Fruit fly (Drosophila melanogaster) whole organism, wandering third instar larva: ENCODE results near the gene CG3961.

Source experiments
- Abd-B ChIP-seq: fragments of >200 bp; optimal IDR thresholded peaks from 2 replicates; lab custom pipeline; 2017; ENCODE audit warnings: missing biosample characterization, missing genetic modification characterization
- CG32264 ChIP-seq: fragments of 200-800 bp; sonication (Bioruptor generic); optimal IDR thresholded peaks from 2 replicates; lab custom pipeline; 2016; ENCODE audit warnings: missing biosample characterization, missing genetic modification characterization
- CG9705 ChIP-seq: fragments of 200-800 bp; sonication (Bioruptor generic); optimal IDR thresholded peaks from 2 replicates; lab custom pipeline; 2018; ENCODE audit warnings: missing biosample characterization, mild to moderate bottlenecking, missing genetic modification characterization
- CrebA ChIP-seq: fragments of 200-800 bp; sonication (Bioruptor generic); optimal IDR thresholded peaks from 2 replicates; lab custom pipeline; 2016; ENCODE audit warnings: missing biosample characterization, mild to moderate bottlenecking, missing genetic modification characterization, borderline replicate concordance
- Dfd ChIP-seq: fragments of >200 bp; optimal IDR thresholded peaks from 2 replicates; lab custom pipeline; 2017; ENCODE audit warnings: missing biosample characterization, missing genetic modification characterization
- Dif ChIP-seq: fragments of 200-275, 200-300 bp; sonication (Bioruptor generic); optimal IDR thresholded peaks from 2 replicates; lab custom pipeline; 2018; ENCODE audit warnings: missing biosample characterization, missing genetic modification characterization; ENCODE audit not compliant: partially characterized antibody
- GATAd ChIP-seq: sonication (Bioruptor generic); optimal IDR thresholded peaks from 2 replicates; lab custom pipeline; 2016; ENCODE audit warnings: missing biosample characterization, missing genetic modification characterization
- HLH106 ChIP-seq: fragments of 200-800 bp; optimal IDR thresholded peaks from 3 replicates; lab custom pipeline; 2019; ENCODE audit warnings: missing biosample characterization, mild to moderate bottlenecking, missing genetic modification characterization, moderate library complexity
- Hnf4 ChIP-seq: fragments of 200-800 bp; sonication (Bioruptor generic); optimal IDR thresholded peaks from 2 replicates; lab custom pipeline; 2016; ENCODE audit warnings: missing biosample characterization, mild to moderate bottlenecking, missing genetic modification characterization
- Hr78 ChIP-seq: fragments of >200 bp; optimal IDR thresholded peaks from 2 replicates; lab custom pipeline; 2017; ENCODE audit warnings: missing biosample characterization, missing genetic modification characterization
- Hr83 ChIP-seq: fragments of 200-300 bp; sonication (Bioruptor generic); optimal IDR thresholded peaks from 2 replicates; lab custom pipeline; 2016; ENCODE audit warnings: missing biosample characterization, mild to moderate bottlenecking, missing genetic modification characterization, moderate library complexity; ENCODE audit not compliant: poor library complexity, severe bottlenecking
- Jra ChIP-seq: sonication (Bioruptor generic); optimal IDR thresholded peaks from 2 replicates; lab custom pipeline; 2016; ENCODE audit warnings: missing biosample characterization, missing genetic modification characterization
- Mio ChIP-seq: sonication (Bioruptor generic); optimal IDR thresholded peaks from 2 replicates; lab custom pipeline; 2016; ENCODE audit warnings: missing biosample characterization, missing genetic modification characterization
- Myc ChIP-seq: fragments of >200 bp; optimal IDR thresholded peaks from 2 replicates; lab custom pipeline; 2017
- N ChIP-seq: fragments of >200 bp; optimal IDR thresholded peaks from 2 replicates; lab custom pipeline; 2018; ENCODE audit warnings: missing biosample characterization, missing external identifiers, missing genetic modification characterization
- OdsH ChIP-seq: fragments of 200-800 bp; sonication (Bioruptor generic); optimal IDR thresholded peaks from 2 replicates; lab custom pipeline; 2016; ENCODE audit warnings: missing biosample characterization, mild to moderate bottlenecking, missing genetic modification characterization
- Rel ChIP-seq, 2 experiments: fragments of 200-800 bp; sonication (Bioruptor generic) in 1 of 2; optimal IDR thresholded peaks; 2 replicates in 1 of 2; 3 replicates in 1 of 2; lab custom pipeline; 2016 to 2019; ENCODE audit warnings: mild to moderate bottlenecking in 2 of 2, missing biosample characterization in 2 of 2, missing genetic modification characterization in 2 of 2, moderate library complexity in 1 of 2
- Sp1 ChIP-seq: fragments of 200-800 bp; sonication (Bioruptor generic); optimal IDR thresholded peaks from 3 replicates; lab custom pipeline; 2019; ENCODE audit warnings: missing biosample characterization, mild to moderate bottlenecking, missing genetic modification characterization, moderate library complexity
- Vsx2 ChIP-seq: fragments of 200-300, 225-300 bp; sonication (Bioruptor generic); optimal IDR thresholded peaks from 2 replicates; lab custom pipeline; 2018; ENCODE audit warnings: missing biosample characterization, missing genetic modification characterization; ENCODE audit not compliant: partially characterized antibody
- br ChIP-seq: fragments of 200-800 bp; sonication (Bioruptor generic); optimal IDR thresholded peaks from 2 replicates; lab custom pipeline; 2016; ENCODE audit warnings: missing biosample characterization, missing genetic modification characterization
- brk ChIP-seq: fragments of 200-800 bp; sonication (Bioruptor generic); optimal IDR thresholded peaks from 2 replicates; lab custom pipeline; 2016; ENCODE audit warnings: missing biosample characterization, mild to moderate bottlenecking, missing genetic modification characterization
- dl ChIP-seq, 2 experiments: fragments of 175-275, 200-275 bp in 1 of 2; fragments of 200-275 bp in 1 of 2; sonication (Bioruptor generic); optimal IDR thresholded peaks; lab custom pipeline; 2018; ENCODE audit warnings: mild to moderate bottlenecking in 2 of 2, missing biosample characterization in 2 of 2, missing genetic modification characterization in 2 of 2, moderate library complexity in 2 of 2; ENCODE audit not compliant: partially characterized antibody in 2 of 2, insufficient read depth in 1 of 2
- dmrt93B ChIP-seq: fragments of 200-800 bp; sonication (Bioruptor generic); optimal IDR thresholded peaks from 2 replicates; lab custom pipeline; 2018; ENCODE audit warnings: missing biosample characterization, mild to moderate bottlenecking, missing genetic modification characterization
- dsf ChIP-seq: sonication (Bioruptor generic); optimal IDR thresholded peaks from 2 replicates; lab custom pipeline; 2016; ENCODE audit warnings: missing biosample characterization, missing genetic modification characterization, borderline replicate concordance
- ey ChIP-seq: fragments of 200-800 bp; sonication (Bioruptor generic); optimal IDR thresholded peaks from 2 replicates; lab custom pipeline; 2016; ENCODE audit warnings: missing biosample characterization, missing genetic modification characterization
- foxo ChIP-seq, 2 experiments: fragments of 200-800 bp; sonication (Bioruptor generic); optimal IDR thresholded peaks; 2 replicates in 1 of 2; 3 replicates in 1 of 2; lab custom pipeline; 2016 to 2017; ENCODE audit warnings: missing biosample characterization in 2 of 2, missing genetic modification characterization in 2 of 2
- fru ChIP-seq: fragments of 200-800 bp; sonication (Bioruptor generic); optimal IDR thresholded peaks from 3 replicates; lab custom pipeline; 2016; ENCODE audit warnings: missing biosample characterization, mild to moderate bottlenecking, missing genetic modification characterization
- h ChIP-seq: fragments of 200-800 bp; sonication (Bioruptor generic); optimal IDR thresholded peaks from 3 replicates; lab custom pipeline; 2016; ENCODE audit warnings: missing biosample characterization, mild to moderate bottlenecking, missing genetic modification characterization
- jim ChIP-seq: fragments of 175-275, 200-325 bp; sonication (Bioruptor generic); optimal IDR thresholded peaks from 2 replicates; lab custom pipeline; 2016; ENCODE audit warnings: missing biosample characterization, mild to moderate bottlenecking, missing genetic modification characterization
- lola ChIP-seq: fragments of >200 bp; optimal IDR thresholded peaks from 2 replicates; lab custom pipeline; 2017; ENCODE audit warnings: missing biosample characterization, missing genetic modification characterization
- pan ChIP-seq: fragments of >200 bp; optimal IDR thresholded peaks from 2 replicates; lab custom pipeline; 2017
- psq ChIP-seq: fragments of 200-800 bp; sonication (Bioruptor generic); optimal IDR thresholded peaks from 3 replicates; lab custom pipeline; 2017; ENCODE audit warnings: missing biosample characterization, mild to moderate bottlenecking, missing genetic modification characterization, moderate library complexity
- rgr ChIP-seq: fragments of 200-800 bp; sonication (Bioruptor generic); optimal IDR thresholded peaks from 3 replicates; lab custom pipeline; 2016; ENCODE audit warnings: missing biosample characterization, mild to moderate bottlenecking, missing genetic modification characterization
- sage ChIP-seq: fragments of 200-800 bp; sonication (Bioruptor generic); optimal IDR thresholded peaks from 2 replicates; lab custom pipeline; 2016; ENCODE audit warnings: missing biosample characterization, mild to moderate bottlenecking, missing genetic modification characterization
- sv ChIP-seq: fragments of 200-800 bp; sonication (Bioruptor generic); optimal IDR thresholded peaks from 3 replicates; lab custom pipeline; 2016; ENCODE audit warnings: missing biosample characterization, missing genetic modification characterization
- tai ChIP-seq: sonication (Bioruptor generic); optimal IDR thresholded peaks from 2 replicates; lab custom pipeline; 2016; ENCODE audit warnings: missing biosample characterization, missing genetic modification characterization
- usp ChIP-seq: fragments of >200 bp; optimal IDR thresholded peaks from 2 replicates; lab custom pipeline; 2017; ENCODE audit warnings: missing biosample characterization, missing genetic modification characterization
- woc ChIP-seq: sonication (Bioruptor generic); optimal IDR thresholded peaks from 2 replicates; lab custom pipeline; 2016; ENCODE audit warnings: missing biosample characterization, mild to moderate bottlenecking, missing genetic modification characterization

The CG3961 gene

dm6 chr3L:18852223-18852622, 38.1 kb downstream of the CG3961 start:
- TF ChIP-seq OdsH (GFP tag; lab: Kevin White, UChicago) (no peak), Dfd (GFP tag; lab: Kevin White, UChicago) (peak; percentile 56), Hr78 (GFP tag; lab: Kevin White, UChicago) (no peak)

- TF ChIP-seq sv (GFP tag; lab: Kevin White, UChicago) (peak; percentile 44), dmrt93B (GFP tag; lab: Kevin White, UChicago) (no peak), Hr83 (GFP tag; lab: Kevin White, UChicago) (no peak), woc (GFP tag; lab: Kevin White, UChicago) (no peak), Dif (no peak), sage (no peak), Hr78 (GFP tag; lab: Kevin White, UChicago) (no peak), HLH106 (tag; lab: Kevin White, UChicago) (no peak), h (GFP tag; lab: Kevin White, UChicago) (peak; percentile 45), usp (GFP tag; lab: Kevin White, UChicago) (no peak), Mio (GFP tag; lab: Kevin White, UChicago) (no peak), CG32264 (GFP tag; lab: Kevin White, UChicago) (no peak), jim (GFP tag; lab: Kevin White, UChicago) (no peak), fru (GFP tag; lab: Kevin White, UChicago) (peak; percentile 52), dl (GFP tag; optimal IDR thresholded peaks at IDR 0.05; lab: Kevin White, UChicago; ENCODE audit: insufficient read depth in 1 of 2, partially characterized antibody in 2 of 2) (no peak), CrebA (GFP tag; lab: Kevin White, UChicago) (peak; percentile 38), rgr (GFP tag; lab: Kevin White, UChicago) (no peak), ey (GFP tag; lab: Kevin White, UChicago) (peak; percentile 18), Hnf4 (GFP tag; lab: Kevin White, UChicago) (peak; percentile 41), tai (no peak), psq (GFP tag; lab: Kevin White, UChicago) (no peak), brk (GFP tag; lab: Kevin White, UChicago) (no peak), foxo (GFP tag; optimal IDR thresholded peaks at IDR 0.05; lab: Kevin White, UChicago) (peak in 1 of 2 experiments; percentile 33), Dfd (GFP tag; lab: Kevin White, UChicago) (no peak), Vsx2 (GFP tag; lab: Kevin White, UChicago) (no peak), GATAd (no peak), br (no peak), CG9705 (GFP tag; lab: Kevin White, UChicago) (no peak), N (no peak), lola (GFP tag; lab: Kevin White, UChicago) (no peak), Abd-B (GFP tag; lab: Kevin White, UChicago) (no peak), Rel (GFP tag; optimal IDR thresholded peaks at IDR 0.05; lab: Kevin White, UChicago) (no peak), Rel (tag; optimal IDR thresholded peaks at IDR 0.05; lab: Kevin White, UChicago) (no peak), Myc (peak; percentile 64), OdsH (GFP tag; lab: Kevin White, UChicago) (no peak), pan (lab: Kevin White, UChicago) (no peak), Jra (GFP tag; lab: Kevin White, UChicago) (no peak), dsf (GFP tag; lab: Kevin White, UChicago) (no peak), Sp1 (GFP tag; lab: Kevin White, UChicago) (no peak)
Measured at dm6 chr3L:18848436-18848835, 41.8 kb downstream of the CG3961 start.

dm6 chr3L:18846272-18846741, 44.0 kb downstream of the CG3961 start:
- peak in 1 of 2 experiments; percentile 55 for TF ChIP-seq dl (GFP tag; optimal IDR thresholded peaks at IDR 0.05; lab: Kevin White, UChicago; ENCODE audit: insufficient read depth in 1 of 2, partially characterized antibody in 2 of 2)
- peak; percentile 2 for TF ChIP-seq woc (GFP tag; lab: Kevin White, UChicago)
- no peak for TF ChIP-seq jim (GFP tag; lab: Kevin White, UChicago)
- peak; percentile 70 for TF ChIP-seq Dif
- no peak for TF ChIP-seq foxo (GFP tag; optimal IDR thresholded peaks at IDR 0.05; lab: Kevin White, UChicago)
- TF ChIP-seq Mio (GFP tag; lab: Kevin White, UChicago): no peak
- no peak for TF ChIP-seq lola (GFP tag; lab: Kevin White, UChicago)
- TF ChIP-seq fru (GFP tag; lab: Kevin White, UChicago): peak; percentile 96
